Worm (Caenorhabditis elegans): ENCODE data around the gene htp-2.

DNA sequence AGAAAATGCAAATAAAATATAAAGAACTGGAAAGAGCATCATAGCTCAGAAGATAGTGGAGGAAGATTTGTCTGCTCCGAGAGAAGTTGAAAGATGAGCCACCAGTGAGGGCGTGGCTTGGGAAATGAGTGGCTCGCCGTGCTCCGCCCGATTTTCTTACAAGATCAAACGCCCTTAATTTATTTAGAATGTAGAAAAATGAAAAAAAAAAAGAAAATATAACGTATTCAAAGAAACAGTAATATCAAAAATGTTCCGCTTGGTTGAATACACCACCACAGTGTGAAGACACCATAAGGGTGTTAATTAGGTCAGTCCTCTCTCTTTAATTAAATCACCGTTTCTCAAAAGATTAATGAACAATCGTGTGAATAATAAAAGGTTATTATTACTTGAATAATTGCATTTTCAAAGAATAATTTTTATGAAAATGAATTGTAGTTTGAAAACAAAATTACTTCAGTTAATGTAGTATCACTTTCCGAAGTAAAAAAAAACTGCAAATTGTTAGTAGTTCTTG, 16.9 kb upstream of the htp-2 start, which contains the start of gene sfrp-1:
- no peak for TF ChIP-seq T22C8.4 (GFP tag; IDR thresholded peaks at IDR 0.05)
- no peak for TF ChIP-seq flt-1 (GFP tag; IDR thresholded peaks at IDR 0.05)
- no peak for TF ChIP-seq tab-1 (GFP tag; IDR thresholded peaks at IDR 0.05)
- TF ChIP-seq klf-2 (GFP tag; conservative IDR thresholded peaks at IDR 0.05): no peak
